Worm (Caenorhabditis elegans) whole organism, L4 larva: Measurements from ENCODE around the gene asb-1.

Experiments used
- F44E2.7 ChIP-seq: fragments of 200-800 bp; sonication (Bioruptor generic); IDR thresholded peaks from 2 replicates; pipeline ENCODE4 v2.1.2; 2022; ENCODE audit warnings: missing genetic modification characterization, missing compliant biosample characterization
- F49E8.2 ChIP-seq: sonication (generic microtip); optimal IDR thresholded peaks from 2 replicates; lab custom pipeline; 2016; ENCODE audit warnings: missing compliant biosample characterization, mild to moderate bottlenecking, missing genetic modification characterization, borderline replicate concordance
- T26A8.4 ChIP-seq: fragments of 200-800 bp; sonication (Bioruptor generic); IDR thresholded peaks from 2 replicates; pipeline ENCODE4 v1.3.6; 2022; ENCODE audit warnings: missing genetic modification characterization, missing compliant biosample characterization
- Y105C5A.15 ChIP-seq: fragments of 200-800 bp; sonication (Bioruptor generic); IDR thresholded peaks from 2 replicates; pipeline ENCODE4 v1.3.6; 2022; ENCODE audit warnings: missing genetic modification characterization, missing compliant biosample characterization
- Y5F2A.4 ChIP-seq: fragments of 200-800 bp; sonication (Bioruptor generic); optimal IDR thresholded peaks from 2 replicates; lab custom pipeline; 2018; ENCODE audit warnings: mild to moderate bottlenecking, missing genetic modification characterization, missing compliant biosample characterization
- Y75B8A.6 ChIP-seq: fragments of 200-800 bp; sonication (Bioruptor generic); IDR thresholded peaks from 2 replicates; pipeline ENCODE4 v1.3.6; 2022; ENCODE audit warnings: missing genetic modification reagents, missing genetic modification characterization, missing compliant biosample characterization
- ZK337.2 ChIP-seq: fragments of 200-800 bp; sonication (Bioruptor generic); IDR thresholded peaks from 2 replicates; pipeline ENCODE4 v1.3.6; 2022; ENCODE audit warnings: missing genetic modification reagents, missing genetic modification characterization, missing compliant biosample characterization
- aha-1 ChIP-seq: fragments of 150-350 bp; peaks from one replicate; lab custom pipeline; 2014; ENCODE audit warnings: missing biosample characterization, missing genetic modification characterization
- aly-2 ChIP-seq: sonication (generic microtip); optimal IDR thresholded peaks from 2 replicates; lab custom pipeline; 2018; ENCODE audit warnings: missing biosample characterization, missing genetic modification characterization
- arid-1 ChIP-seq: fragments of 200-800 bp; sonication (Bioruptor generic); conservative IDR thresholded peaks from 2 replicates; pipeline ENCODE4 v1.3.6; 2022; ENCODE audit warnings: missing genetic modification reagents, missing genetic modification characterization, missing compliant biosample characterization
- ceh-20 ChIP-seq: fragments of 200-800 bp; sonication (Bioruptor generic); IDR thresholded peaks from 2 replicates; pipeline ENCODE4 v1.3.6; 2022; ENCODE audit warnings: missing genetic modification reagents, missing genetic modification characterization, missing compliant biosample characterization
- ceh-28 ChIP-seq: fragments of 150-350 bp; optimal IDR thresholded peaks from 2 replicates; lab custom pipeline; 2014; ENCODE audit warnings: missing biosample characterization, missing genetic modification reagents, missing genetic modification characterization
- ceh-32 ChIP-seq: sonication (generic microtip); optimal IDR thresholded peaks from 2 replicates; lab custom pipeline; 2016; ENCODE audit warnings: mild to moderate bottlenecking, missing genetic modification characterization, missing compliant biosample characterization; ENCODE audit not compliant: poor library complexity
- ctbp-1 ChIP-seq: fragments of 200-800 bp; sonication (Bioruptor generic); IDR thresholded peaks from 2 replicates; pipeline ENCODE4 v1.3.6; 2022; ENCODE audit warnings: missing genetic modification reagents, missing genetic modification characterization, missing compliant biosample characterization
- daf-12 ChIP-seq: fragments of 150-350 bp; optimal IDR thresholded peaks from 2 replicates; lab custom pipeline; 2014; ENCODE audit warnings: missing biosample characterization, missing genetic modification reagents, missing genetic modification characterization
- daf-19 ChIP-seq: fragments of 200-800 bp; sonication (Bioruptor generic); conservative IDR thresholded peaks from 2 replicates; pipeline ENCODE4 v1.3.6; 2022; ENCODE audit warnings: missing genetic modification characterization, missing compliant biosample characterization
- daf-8 ChIP-seq: fragments of 200-800 bp; sonication (Bioruptor generic); IDR thresholded peaks from 2 replicates; pipeline ENCODE4 v1.3.6; 2022; ENCODE audit warnings: missing genetic modification characterization, missing compliant biosample characterization
- dmd-6 ChIP-seq: fragments of 200-800 bp; sonication (Bioruptor generic); IDR thresholded peaks from 2 replicates; pipeline ENCODE4 v1.3.6; 2022; ENCODE audit warnings: missing genetic modification reagents, missing genetic modification characterization, missing compliant biosample characterization
- dmd-8 ChIP-seq: fragments of 200-800 bp; sonication (Bioruptor generic); IDR thresholded peaks from 2 replicates; pipeline ENCODE4 v1.3.6; 2022; ENCODE audit warnings: missing genetic modification characterization, missing compliant biosample characterization
- dpl-1 ChIP-seq: fragments of 150-350 bp; optimal IDR thresholded peaks from 2 replicates; lab custom pipeline; 2014; ENCODE audit warnings: missing biosample characterization, missing genetic modification reagents, missing genetic modification characterization
- dve-1 ChIP-seq: sonication (generic microtip); optimal IDR thresholded peaks from 2 replicates; lab custom pipeline; 2017; ENCODE audit warnings: antibody characterized with exemption, mild to moderate bottlenecking, missing genetic modification characterization, missing compliant biosample characterization; ENCODE audit not compliant: insufficient read depth
- fos-1 ChIP-seq: fragments of 150-350 bp; optimal IDR thresholded peaks from 2 replicates; lab custom pipeline; 2014; ENCODE audit warnings: missing biosample characterization, missing genetic modification characterization
- hlh-11 ChIP-seq: fragments of 200-800 bp; sonication (Bioruptor generic); optimal IDR thresholded peaks from 2 replicates; lab custom pipeline; 2018; ENCODE audit warnings: mild to moderate bottlenecking, missing genetic modification characterization, missing compliant biosample characterization
- hmg-1.1 ChIP-seq: fragments of 200-800 bp; sonication (Bioruptor generic); IDR thresholded peaks from 2 replicates; pipeline ENCODE4 v1.3.6; 2022; ENCODE audit warnings: missing genetic modification reagents, missing genetic modification characterization, missing compliant biosample characterization
- lin-1 ChIP-seq: fragments of 200-800 bp; sonication (Bioruptor generic); IDR thresholded peaks from 2 replicates; pipeline ENCODE4 v1.3.6; 2022; ENCODE audit warnings: missing genetic modification reagents, missing genetic modification characterization, missing compliant biosample characterization
- lin-29 ChIP-seq: fragments of 200-800 bp; sonication (Bioruptor generic); IDR thresholded peaks from 2 replicates; pipeline ENCODE4 v1.3.6; 2022; ENCODE audit warnings: missing genetic modification reagents, missing genetic modification characterization, missing compliant biosample characterization
- lin-38 ChIP-seq: fragments of 200-800 bp; sonication (Bioruptor generic); IDR thresholded peaks from 2 replicates; pipeline ENCODE4 v1.3.6; 2022; ENCODE audit warnings: missing genetic modification reagents, missing genetic modification characterization, missing compliant biosample characterization
- lir-3 ChIP-seq: sonication (generic microtip); optimal IDR thresholded peaks from 2 replicates; lab custom pipeline; 2016; ENCODE audit warnings: mild to moderate bottlenecking, missing genetic modification characterization, missing compliant biosample characterization
- mdl-1 ChIP-seq, 2 experiments: fragments of 150-350 bp in 1 of 2; sonication (generic microtip) in 1 of 2; optimal IDR thresholded peaks; 2 replicates each; lab custom pipeline; 2014 to 2017; ENCODE audit warnings: missing biosample characterization in 2 of 2, missing genetic modification characterization in 2 of 2
- mep-1 ChIP-seq: fragments of 150-350 bp; sonication (generic microtip); optimal IDR thresholded peaks from 3 replicates; lab custom pipeline; 2014; ENCODE audit warnings: missing biosample characterization, missing genetic modification characterization
- mes-2 ChIP-seq: sonication (generic microtip); optimal IDR thresholded peaks from 2 replicates; lab custom pipeline; 2016; ENCODE audit warnings: missing genotype, mild to moderate bottlenecking, missing genetic modification characterization, missing compliant biosample characterization; ENCODE audit not compliant: poor library complexity, severe bottlenecking
- mxl-3 ChIP-seq: fragments of 200-800 bp; sonication (Bioruptor generic); optimal IDR thresholded peaks from 2 replicates; lab custom pipeline; 2018; ENCODE audit warnings: mild to moderate bottlenecking, missing genetic modification characterization, missing compliant biosample characterization
- nhr-10 ChIP-seq: fragments of 150-350 bp; optimal IDR thresholded peaks from 2 replicates; lab custom pipeline; 2014; ENCODE audit warnings: missing biosample characterization, missing genetic modification characterization
- nhr-237 ChIP-seq: sonication (generic microtip); optimal IDR thresholded peaks from 2 replicates; lab custom pipeline; 2017; ENCODE audit warnings: missing biosample characterization, missing genetic modification characterization
- nhr-25 ChIP-seq: sonication (generic microtip); optimal IDR thresholded peaks from 2 replicates; lab custom pipeline; 2017; ENCODE audit warnings: missing genetic modification characterization, mild to moderate bottlenecking, missing compliant biosample characterization, antibody characterized with exemption, moderate library complexity, borderline replicate concordance; ENCODE audit not compliant: insufficient read depth
- nhr-28 ChIP-seq: fragments of 150-350 bp; optimal IDR thresholded peaks from 2 replicates; lab custom pipeline; 2014; ENCODE audit warnings: missing biosample characterization, missing genetic modification characterization
- nhr-41 ChIP-seq: fragments of 200-800 bp; sonication (Bioruptor generic); IDR thresholded peaks from 2 replicates; pipeline ENCODE4 v1.3.6; 2022; ENCODE audit warnings: missing genetic modification reagents, missing genetic modification characterization, missing compliant biosample characterization
- nhr-6 ChIP-seq: fragments of 150-350 bp; optimal IDR thresholded peaks from 2 replicates; lab custom pipeline; 2014; ENCODE audit warnings: missing biosample characterization, missing genetic modification characterization
- nhr-77 ChIP-seq: fragments of 150-350 bp; optimal IDR thresholded peaks from 2 replicates; lab custom pipeline; 2014; ENCODE audit warnings: missing biosample characterization, missing genetic modification characterization
- php-3 ChIP-seq: fragments of 200-800 bp; sonication (Bioruptor generic); IDR thresholded peaks from 2 replicates; pipeline ENCODE4 v1.3.6; 2022; ENCODE audit warnings: missing genetic modification reagents, missing genetic modification characterization, missing compliant biosample characterization
- pqm-1 ChIP-seq: sonication (generic microtip); optimal IDR thresholded peaks from 2 replicates; lab custom pipeline; 2017; ENCODE audit warnings: missing biosample characterization, missing genetic modification characterization
- saeg-2 ChIP-seq: fragments of 200-800 bp; sonication (Bioruptor generic); IDR thresholded peaks from 2 replicates; pipeline ENCODE4 v1.3.6; 2022; ENCODE audit warnings: missing genetic modification reagents, missing genetic modification characterization, missing compliant biosample characterization
- sdz-12 ChIP-seq: fragments of 200-800 bp; sonication (Bioruptor generic); optimal IDR thresholded peaks from 2 replicates; lab custom pipeline; 2018; ENCODE audit warnings: mild to moderate bottlenecking, missing genetic modification characterization, missing compliant biosample characterization
- snpc-1.2 ChIP-seq: fragments of 200-800 bp; sonication (Bioruptor generic); IDR thresholded peaks from 2 replicates; pipeline ENCODE4 v1.3.6; 2022; ENCODE audit warnings: missing genetic modification reagents, missing genetic modification characterization, missing compliant biosample characterization
- spr-3 ChIP-seq: fragments of 200-800 bp; sonication (Bioruptor generic); optimal IDR thresholded peaks from 2 replicates; lab custom pipeline; 2018; ENCODE audit warnings: mild to moderate bottlenecking, missing genetic modification characterization, missing compliant biosample characterization
- tra-1 ChIP-seq: fragments of 200-800 bp; sonication (Bioruptor generic); IDR thresholded peaks from 2 replicates; pipeline ENCODE4 v1.3.6; 2022; ENCODE audit warnings: missing genetic modification reagents, missing genetic modification characterization, missing compliant biosample characterization
- zag-1 ChIP-seq: fragments of 150-350 bp; optimal IDR thresholded peaks from 2 replicates; lab custom pipeline; 2014; ENCODE audit warnings: missing biosample characterization, missing genetic modification characterization
- zfp-2 ChIP-seq: sonication (generic microtip); optimal IDR thresholded peaks from 2 replicates; lab custom pipeline; 2016; ENCODE audit warnings: mild to moderate bottlenecking, missing genetic modification characterization, missing compliant biosample characterization
- zip-2 ChIP-seq: fragments of 150-350 bp; optimal IDR thresholded peaks from 2 replicates; lab custom pipeline; 2014; ENCODE audit warnings: missing biosample characterization, missing genetic modification characterization

Gene asb-1

DNA sequence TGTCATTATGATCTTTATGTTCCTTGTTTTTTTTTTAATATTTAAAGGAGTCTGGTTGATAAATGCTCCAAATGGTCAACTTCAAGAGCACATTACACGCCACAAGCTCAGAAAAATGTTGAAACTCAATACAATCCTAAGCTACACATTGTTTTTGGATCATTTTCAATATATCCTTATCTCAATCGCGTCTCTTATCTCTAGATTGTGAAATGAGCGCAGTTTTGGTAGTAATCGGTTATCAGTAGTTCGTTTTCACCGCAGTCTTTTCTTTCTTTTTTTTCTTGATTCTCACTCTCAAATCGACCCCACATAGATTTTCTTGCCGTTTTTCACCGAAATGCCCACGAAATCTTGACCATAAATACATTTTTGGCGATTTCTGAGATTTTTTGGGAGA lies 42.7 kb downstream of the asb-1 start:
- TF ChIP-seq nhr-28 (tag; lab: Kevin White, UChicago) (peak; percentile 4), dve-1 (peak; percentile 6), fos-1 (tag; lab: Kevin White, UChicago) (no peak), aha-1 (peak; percentile 33), pqm-1 (tag; lab: Kevin White, UChicago) (peak; percentile 38), aly-2 (tag; lab: Kevin White, UChicago) (no peak), arid-1 (GFP tag; lab: Robert Waterston, UW) (no peak), nhr-237 (no peak), hmg-1.1 (GFP tag; lab: Robert Waterston, UW) (no peak), daf-12 (tag; lab: Kevin White, UChicago) (no peak), ceh-28 (tag; lab: Kevin White, UChicago) (no peak), php-3 (GFP tag; lab: Robert Waterston, UW) (no peak), lin-1 (GFP tag; lab: Robert Waterston, UW) (no peak), T26A8.4 (GFP tag; lab: Robert Waterston, UW) (no peak), daf-8 (GFP tag; lab: Robert Waterston, UW) (no peak), mep-1 (tag; lab: Kevin White, UChicago) (no peak), lin-29 (no peak), Y105C5A.15 (GFP tag; lab: Robert Waterston, UW) (no peak)

DNA sequence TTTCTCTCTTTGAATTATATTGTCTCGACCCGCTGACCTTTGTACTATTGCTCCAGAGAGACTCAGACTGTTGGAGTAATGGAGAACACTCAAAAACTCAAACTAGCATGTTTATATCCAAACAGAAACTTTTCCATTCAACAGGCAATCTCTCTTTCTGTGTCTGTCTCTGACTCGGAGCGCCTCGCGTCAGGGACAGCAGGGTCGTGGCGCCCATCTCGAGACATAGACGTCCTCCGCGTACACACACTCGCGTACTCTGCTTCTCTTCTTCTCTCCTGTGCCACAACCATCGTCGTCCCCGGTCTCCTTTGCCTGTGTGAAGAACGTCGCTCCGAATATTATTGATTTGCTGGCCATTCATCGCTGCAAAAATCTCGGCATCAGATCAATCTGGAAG lies 43.7 kb downstream of the asb-1 start:
- TF ChIP-seq mes-2 (peak; percentile 56), tra-1 (GFP tag; lab: Robert Waterston, UW) (0 out of 2 replicates have a peak, but pooled peaks have one; percentile 34), zfp-2 (tag; lab: Kevin White, UChicago) (no peak), lir-3 (tag; lab: Kevin White, UChicago) (no peak), zag-1 (tag; lab: Kevin White, UChicago) (no peak), Y75B8A.6 (GFP tag; lab: Robert Waterston, UW) (no peak), daf-12 (tag; lab: Kevin White, UChicago) (no peak), sdz-12 (GFP tag; lab: Kevin White, UChicago) (no peak), ceh-32 (tag; lab: Kevin White, UChicago) (no peak), ZK337.2 (GFP tag; lab: Robert Waterston, UW) (no peak), nhr-6 (tag; lab: Kevin White, UChicago) (peak; percentile 42), nhr-41 (peak; percentile 87; the same call in 1 of the 2 replicates), Y5F2A.4 (GFP tag; lab: Kevin White, UChicago) (no peak), ctbp-1 (GFP tag; lab: Robert Waterston, UW) (peak; percentile 65; the same call in 1 of the 2 replicates), zip-2 (tag; lab: Kevin White, UChicago) (no peak), F44E2.7 (GFP tag; lab: Robert Waterston, UW) (no peak), fos-1 (tag; lab: Kevin White, UChicago) (no peak), snpc-1.2 (no peak), nhr-77 (tag; lab: Kevin White, UChicago) (peak; percentile 83), daf-19 (no peak), lin-38 (GFP tag; lab: Robert Waterston, UW) (peak; percentile 51), saeg-2 (no peak), dmd-8 (GFP tag; lab: Robert Waterston, UW) (no peak), mdl-1 (tag; optimal IDR thresholded peaks at IDR 0.05; lab: Kevin White, UChicago) (peak; percentile 30 to 84), dmd-6 (GFP tag; lab: Robert Waterston, UW) (peak; percentile 89), dpl-1 (peak; percentile 46), nhr-10 (tag; lab: Kevin White, UChicago) (no peak), daf-8 (GFP tag; lab: Robert Waterston, UW) (no peak), nhr-25 (tag; lab: Kevin White, UChicago) (peak; percentile 64), spr-3 (no peak), dve-1 (peak; percentile 86), hlh-11 (tag; lab: Kevin White, UChicago) (peak; percentile 95), mxl-3 (GFP tag; lab: Kevin White, UChicago) (peak; percentile 92), ceh-20 (GFP tag; lab: Robert Waterston, UW) (no peak), F49E8.2 (tag; lab: Kevin White, UChicago) (no peak), T26A8.4 (GFP tag; lab: Robert Waterston, UW) (peak; percentile 24; the same call in 1 of the 2 replicates), lin-1 (GFP tag; lab: Robert Waterston, UW) (peak; percentile 30; the same call in 1 of the 2 replicates), aha-1 (peak; percentile 97)
